Fruit fly (Drosophila melanogaster) S2 (cell line): ENCODE results near the gene CG32320.

ENCODE experiments used
- CG8478 ChIP-seq: fragments of >200 bp; optimal IDR thresholded peaks from 2 replicates; lab custom pipeline; 2018
- CTCF ChIP-seq, 2 experiments: fragments of >200 bp; optimal IDR thresholded peaks; 2 replicates each; lab custom pipeline; 2018

Gene CG32320

DNA sequence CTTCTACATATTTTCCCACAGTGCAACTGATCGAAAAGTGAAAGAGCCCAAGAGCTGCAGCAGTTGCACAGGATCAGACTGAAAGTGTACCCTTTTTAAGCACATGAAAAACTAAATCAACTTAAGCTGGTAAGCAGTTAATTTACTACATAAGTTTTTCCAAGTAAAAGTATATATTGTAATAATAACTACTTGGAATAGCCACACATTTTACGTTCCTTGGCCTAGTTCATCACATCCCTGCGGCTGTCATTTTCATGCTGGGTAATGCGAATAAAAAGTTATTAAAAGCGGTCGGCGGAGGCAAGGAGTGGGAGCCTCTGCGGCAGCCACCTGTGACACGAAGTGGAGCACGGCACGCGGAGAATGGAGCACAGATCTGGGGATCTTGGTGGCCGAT, 52.6 kb downstream of the CG32320 start:
- TF ChIP-seq CG8478 (lab: Kevin White, UChicago): no peak
- TF ChIP-seq CTCF (optimal IDR thresholded peaks at IDR 0.05; lab: Kevin White, UChicago): no peak
